Fruit fly (Drosophila melanogaster) whole organism, pupa: ENCODE results near the gene ben.
A peak's percentile ranks its signal among the peaks of the same experiment; 100 is the strongest.

Experiments
- CG10348 ChIP-seq: fragments of 200-800 bp; sonication (Bioruptor generic); IDR thresholded peaks from 2 replicates; pipeline ENCODE4 v1.3.6; 2022; ENCODE audit warnings: missing biosample characterization, missing genetic modification characterization
- CG12605 ChIP-seq: fragments of 200-800 bp; sonication (Bioruptor generic); IDR thresholded peaks from 2 replicates; pipeline ENCODE4 v1.3.6; 2022; ENCODE audit warnings: missing biosample characterization, missing genetic modification characterization
- CG13204 ChIP-seq: fragments of 200-800 bp; sonication (Bioruptor generic); optimal IDR thresholded peaks from 2 replicates; lab custom pipeline; 2018; ENCODE audit warnings: missing biosample characterization, mild to moderate bottlenecking, missing genetic modification characterization, moderate library complexity
- CG14655 ChIP-seq: fragments of 200-800 bp; sonication (Bioruptor generic); optimal IDR thresholded peaks from 3 replicates; lab custom pipeline; 2017; ENCODE audit warnings: mild to moderate bottlenecking, missing biosample characterization, missing genetic modification reagents, missing genetic modification characterization
- CG15710 ChIP-seq: fragments of 200-800 bp; sonication (Bioruptor generic); optimal IDR thresholded peaks from 2 replicates; lab custom pipeline; 2018; ENCODE audit warnings: missing biosample characterization, mild to moderate bottlenecking, missing genetic modification characterization, moderate library complexity
- CG17806 ChIP-seq: fragments of 200-800 bp; sonication (Bioruptor generic); optimal IDR thresholded peaks from 2 replicates; lab custom pipeline; 2018; ENCODE audit warnings: missing biosample characterization, mild to moderate bottlenecking, missing genetic modification characterization, moderate library complexity
- CG32121 ChIP-seq: fragments of 200-800 bp; sonication (Bioruptor generic); IDR thresholded peaks from 2 replicates; pipeline ENCODE4 v1.3.6; 2022; ENCODE audit warnings: missing biosample characterization, missing genetic modification characterization
- CG34367 ChIP-seq: fragments of 200-800 bp; sonication (Bioruptor generic); optimal IDR thresholded peaks from 2 replicates; lab custom pipeline; 2018; ENCODE audit warnings: missing biosample characterization, mild to moderate bottlenecking, missing genetic modification characterization
- CG4496 ChIP-seq: fragments of 200-800 bp; sonication (Bioruptor generic); IDR thresholded peaks from 3 replicates; pipeline ENCODE4 v1.3.6; 2022; ENCODE audit warnings: missing biosample characterization, missing genetic modification characterization
- CG8159 ChIP-seq: fragments of 200-800 bp; sonication (Bioruptor generic); optimal IDR thresholded peaks from 3 replicates; lab custom pipeline; 2018; ENCODE audit warnings: missing biosample characterization, mild to moderate bottlenecking, missing genetic modification characterization, moderate library complexity
- CG8301 ChIP-seq: fragments of 200-800 bp; sonication (Bioruptor generic); optimal IDR thresholded peaks from 2 replicates; lab custom pipeline; 2018; ENCODE audit warnings: missing biosample characterization, mild to moderate bottlenecking, missing genetic modification characterization
- CG9948 ChIP-seq: fragments of 200-800 bp; sonication (Bioruptor generic); optimal IDR thresholded peaks from 2 replicates; lab custom pipeline; 2018; ENCODE audit warnings: missing biosample characterization, mild to moderate bottlenecking, missing genetic modification characterization, moderate library complexity
- D1 ChIP-seq: fragments of 200-800 bp; sonication (Bioruptor generic); optimal IDR thresholded peaks from 2 replicates; lab custom pipeline; 2018; ENCODE audit warnings: missing biosample characterization, mild to moderate bottlenecking, missing genetic modification characterization, moderate library complexity
- EcR ChIP-seq: fragments of 200-800 bp; sonication (Bioruptor generic); optimal IDR thresholded peaks from 3 replicates; lab custom pipeline; 2019; ENCODE audit warnings: missing biosample characterization, missing genetic modification characterization, mild to moderate bottlenecking, moderate library complexity, missing genetic modification reagents
- Ets98B ChIP-seq: fragments of 200-800 bp; sonication (Bioruptor generic); IDR thresholded peaks from 2 replicates; pipeline ENCODE4 v1.3.6; 2022; ENCODE audit warnings: missing biosample characterization, missing genetic modification characterization
- Pif1A ChIP-seq: fragments of 200-800 bp; sonication (Bioruptor generic); optimal IDR thresholded peaks from 3 replicates; lab custom pipeline; 2016; ENCODE audit warnings: missing biosample characterization, missing genetic modification characterization
- Pif1B ChIP-seq: fragments of 200-800 bp; sonication (Bioruptor generic); optimal IDR thresholded peaks from 3 replicates; lab custom pipeline; 2016; ENCODE audit warnings: missing biosample characterization, missing genetic modification characterization
- Snoo ChIP-seq: fragments of 200-800 bp; sonication (Bioruptor generic); optimal IDR thresholded peaks from 3 replicates; lab custom pipeline; 2017; ENCODE audit warnings: missing biosample characterization, mild to moderate bottlenecking, missing genetic modification characterization, inconsistent platforms
- fd96Ca ChIP-seq: fragments of 200-800 bp; sonication (Bioruptor generic); IDR thresholded peaks from 3 replicates; pipeline ENCODE4 v1.3.6; 2022; ENCODE audit warnings: missing biosample characterization, missing genetic modification characterization
- gl ChIP-seq: fragments of 200-800 bp; sonication (Bioruptor generic); optimal IDR thresholded peaks from 2 replicates; lab custom pipeline; 2018; ENCODE audit warnings: missing biosample characterization, mild to moderate bottlenecking, missing genetic modification characterization
- rn ChIP-seq: fragments of 200-800 bp; sonication (Bioruptor generic); IDR thresholded peaks from 2 replicates; pipeline ENCODE4 v1.3.6; 2022; ENCODE audit warnings: missing biosample characterization, missing genetic modification characterization

The ben gene

DNA sequence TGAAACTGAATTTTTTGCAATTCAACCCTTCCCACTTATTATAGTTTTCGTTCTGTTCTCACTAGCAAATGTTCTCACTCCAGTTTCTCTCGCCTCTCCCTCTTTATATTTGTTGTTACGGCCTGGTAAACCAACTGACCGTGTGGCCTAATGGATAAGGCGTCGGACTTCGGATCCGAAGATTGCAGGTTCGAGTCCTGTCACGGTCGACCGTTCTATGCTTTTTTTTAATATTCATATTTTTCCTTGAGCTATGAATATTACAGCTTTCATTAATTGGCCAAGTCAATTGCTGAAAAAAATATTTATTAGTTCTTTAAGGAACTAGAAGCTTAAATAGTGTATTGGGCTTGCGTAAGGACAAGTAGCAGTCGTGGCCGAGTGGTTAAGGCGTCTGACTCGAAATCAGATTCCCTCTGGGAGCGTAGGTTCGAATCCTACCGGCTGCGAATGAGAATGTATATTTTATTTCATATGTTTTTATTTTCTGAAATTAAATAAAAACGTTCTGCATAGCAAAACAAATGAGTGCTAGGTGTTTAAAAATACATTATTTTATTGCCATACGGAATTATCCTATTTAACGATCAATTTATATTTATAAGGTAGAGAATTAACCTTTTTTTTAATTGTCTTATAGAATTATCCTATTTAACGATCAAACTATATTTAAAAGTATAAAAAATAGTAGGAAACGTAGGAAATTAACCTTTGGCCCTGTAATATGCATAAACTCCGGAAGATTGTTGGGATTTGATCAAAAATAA lies 18.7 kb downstream of the ben start:
- no peak for TF ChIP-seq CG13204 (GFP tag; lab: Kevin White, UChicago)
- TF ChIP-seq CG4496: peak; percentile 44; the same call in 1 of the 3 replicates
- TF ChIP-seq CG32121 (GFP tag; lab: Robert Waterston, UW): no peak
- TF ChIP-seq EcR: no peak
- no peak for TF ChIP-seq CG34367 (tag; lab: Kevin White, UChicago)
- no peak for TF ChIP-seq D1 (tag; lab: Kevin White, UChicago)
- no peak for TF ChIP-seq CG8301 (tag; lab: Kevin White, UChicago)
- no peak for TF ChIP-seq gl (tag; lab: Kevin White, UChicago)
- TF ChIP-seq, all 21 proteins: peak for 1

DNA sequence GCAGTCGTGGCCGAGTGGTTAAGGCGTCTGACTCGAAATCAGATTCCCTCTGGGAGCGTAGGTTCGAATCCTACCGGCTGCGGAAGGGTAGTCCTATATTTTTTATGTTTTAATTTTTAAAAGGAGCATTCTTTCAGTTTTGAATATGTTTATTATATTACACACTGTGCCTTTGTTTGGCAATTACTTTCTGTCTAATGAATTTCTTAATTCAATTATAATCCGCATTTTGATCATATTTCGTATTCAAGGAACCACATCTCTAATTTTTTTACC lies 19.2 kb downstream of the ben start:
- no peak for TF ChIP-seq rn (GFP tag; lab: Robert Waterston, UW)
- no peak for TF ChIP-seq CG34367 (tag; lab: Kevin White, UChicago)
- no peak for TF ChIP-seq Pif1A (GFP tag; lab: Kevin White, UChicago)
- TF ChIP-seq D1 (tag; lab: Kevin White, UChicago): no peak
- no peak for TF ChIP-seq gl (tag; lab: Kevin White, UChicago)
- TF ChIP-seq Snoo (tag; lab: Kevin White, UChicago): no peak
- TF ChIP-seq CG13204 (GFP tag; lab: Kevin White, UChicago): no peak
- TF ChIP-seq CG15710: no peak
- TF ChIP-seq CG4496: no peak
- no peak for TF ChIP-seq CG17806 (tag; lab: Kevin White, UChicago)
- TF ChIP-seq fd96Ca: no peak
- TF ChIP-seq CG8159 (tag; lab: Kevin White, UChicago): no peak
- no peak for TF ChIP-seq CG8301 (tag; lab: Kevin White, UChicago)
- TF ChIP-seq EcR: no peak
- no peak for TF ChIP-seq Pif1B

DNA sequence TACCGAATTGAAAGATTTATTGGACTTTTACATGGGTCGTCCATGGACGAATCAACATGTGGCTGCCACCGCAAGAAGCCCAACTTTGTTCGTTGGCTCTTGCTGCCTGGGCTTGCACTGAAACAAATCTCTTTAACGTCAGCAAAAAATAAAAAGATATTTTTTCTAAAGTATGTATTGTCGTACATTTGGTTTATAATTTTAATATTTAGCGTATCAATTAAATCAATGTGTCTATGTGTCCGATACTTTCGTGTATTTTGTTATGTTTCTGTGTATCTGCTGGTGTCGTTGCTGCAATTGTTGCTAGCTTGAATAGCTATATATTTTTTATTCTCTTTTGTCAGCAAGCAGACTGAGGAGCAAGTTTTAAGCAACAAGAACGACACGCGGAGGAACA lies 21.3 kb downstream of the ben start:
- TF ChIP-seq CG13204 (GFP tag; lab: Kevin White, UChicago) (no peak), fd96Ca (0 out of 3 replicates have a peak, but pooled peaks have one; percentile 25), CG4496 (peak; percentile 54; the same call in 1 of the 3 replicates), CG9948 (peak; percentile 58), Pif1B (peak; percentile 52), CG15710 (peak; percentile 65), CG10348 (GFP tag; lab: Robert Waterston, UW) (no peak), EcR (no peak), D1 (tag; lab: Kevin White, UChicago) (no peak), CG34367 (tag; lab: Kevin White, UChicago) (peak; percentile 57), Pif1A (GFP tag; lab: Kevin White, UChicago) (peak; percentile 18), CG17806 (tag; lab: Kevin White, UChicago) (peak; percentile 63), CG8159 (tag; lab: Kevin White, UChicago) (peak; percentile 74), CG14655 (GFP tag; lab: Kevin White, UChicago) (peak; percentile 61), gl (tag; lab: Kevin White, UChicago) (peak; percentile 22), CG8301 (tag; lab: Kevin White, UChicago) (peak; percentile 48)

DNA sequence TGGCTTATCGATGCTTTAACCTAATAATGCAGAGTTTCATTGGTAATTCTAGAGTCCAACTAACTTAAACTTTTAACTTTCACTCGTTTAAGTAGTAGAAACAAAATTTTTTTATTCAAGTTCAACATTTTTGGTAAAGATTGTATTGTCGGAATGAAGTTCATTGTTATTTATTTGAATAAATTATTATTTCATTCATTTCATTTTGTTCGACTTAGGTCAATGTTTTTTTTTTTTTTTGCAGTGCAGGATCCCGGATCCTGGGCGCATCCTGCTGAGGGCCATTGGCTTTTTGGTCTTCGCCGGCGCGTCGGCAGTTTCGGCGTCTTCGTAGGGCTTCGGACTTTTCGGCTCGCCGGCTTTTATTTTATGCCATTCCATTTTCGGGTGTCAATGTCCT lies 22.9 kb downstream of the ben start:
- TF ChIP-seq CG14655 (GFP tag; lab: Kevin White, UChicago) (peak; percentile 3), EcR (no peak), D1 (tag; lab: Kevin White, UChicago) (no peak), CG10348 (GFP tag; lab: Robert Waterston, UW) (no peak), Pif1B (no peak), CG9948 (no peak), CG34367 (tag; lab: Kevin White, UChicago) (no peak), CG15710 (no peak), CG8159 (tag; lab: Kevin White, UChicago) (peak; percentile 25), gl (tag; lab: Kevin White, UChicago) (no peak), CG13204 (GFP tag; lab: Kevin White, UChicago) (no peak)

DNA sequence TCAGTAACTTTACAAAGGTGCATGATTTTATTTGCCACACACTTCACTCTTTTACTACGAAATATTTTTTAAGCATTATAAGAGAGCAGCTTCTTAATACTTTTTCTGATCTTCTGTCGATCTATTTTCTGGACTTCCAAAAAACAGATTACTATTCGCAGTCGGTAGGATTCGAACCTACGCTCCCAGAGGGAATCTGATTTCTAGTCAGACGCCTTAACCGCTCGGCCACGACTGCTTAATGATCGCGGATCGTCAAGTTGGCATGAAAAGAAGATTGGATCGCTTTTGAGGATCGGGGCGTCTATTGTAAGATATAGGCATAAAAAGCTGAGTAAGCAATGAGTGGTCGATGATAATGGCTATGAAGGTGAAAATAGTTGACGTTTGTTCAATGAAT lies 29.3 kb downstream of the ben start:
- TF ChIP-seq CG15710 (no peak), CG34367 (tag; lab: Kevin White, UChicago) (no peak), Snoo (tag; lab: Kevin White, UChicago) (no peak), fd96Ca (no peak), EcR (no peak), CG8159 (tag; lab: Kevin White, UChicago) (no peak), Ets98B (no peak), Pif1B (no peak), Pif1A (GFP tag; lab: Kevin White, UChicago) (no peak), D1 (tag; lab: Kevin White, UChicago) (no peak), CG4496 (no peak), CG32121 (GFP tag; lab: Robert Waterston, UW) (no peak)

DNA sequence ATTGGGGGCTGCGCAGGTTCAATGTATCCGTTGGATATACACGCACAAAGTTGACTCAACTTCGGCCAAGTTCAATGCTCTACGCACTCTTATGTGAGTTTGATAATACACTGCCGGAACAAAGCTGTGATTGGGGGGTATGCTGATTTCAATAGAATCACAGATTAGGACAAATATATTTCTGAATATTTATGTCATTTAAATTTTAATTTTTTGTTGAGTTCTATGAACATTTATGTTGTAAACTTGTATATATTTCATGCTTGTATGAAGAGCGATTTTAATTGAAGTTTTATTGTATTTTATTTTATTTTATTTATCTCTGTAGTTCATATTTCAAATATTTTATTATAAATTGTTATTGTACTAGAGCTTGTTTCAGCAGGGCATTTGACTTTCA lies 30.6 kb downstream of the ben start:
- TF ChIP-seq EcR (peak; percentile 17), CG13204 (GFP tag; lab: Kevin White, UChicago) (no peak)

DNA sequence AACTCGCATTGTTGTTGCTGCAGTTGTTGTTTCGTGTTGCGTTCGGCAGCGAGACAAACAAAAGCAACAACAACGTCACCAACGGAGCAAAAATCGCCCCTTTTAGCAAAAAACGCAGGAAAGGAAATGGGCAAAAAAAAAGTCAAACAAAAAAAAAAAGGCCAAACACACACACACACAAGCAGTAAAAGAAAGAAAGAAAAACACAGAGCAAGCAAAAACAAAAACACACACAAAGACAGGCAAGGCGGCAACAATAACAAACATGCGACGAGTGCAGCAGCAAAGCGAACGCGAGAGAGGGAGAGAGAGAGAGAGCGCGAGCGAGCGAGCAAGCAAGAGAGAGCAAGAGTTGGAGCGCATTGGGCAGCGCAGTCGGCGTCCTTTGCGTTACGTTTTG lies 41.9 kb downstream of the ben start:
- TF ChIP-seq CG13204 (GFP tag; lab: Kevin White, UChicago): peak; percentile 87
- TF ChIP-seq fd96Ca: peak; percentile 81
- peak; percentile 84 for TF ChIP-seq CG4496
- no peak for TF ChIP-seq rn (GFP tag; lab: Robert Waterston, UW)
- peak; percentile 41 for TF ChIP-seq CG8301 (tag; lab: Kevin White, UChicago)
- TF ChIP-seq CG14655 (GFP tag; lab: Kevin White, UChicago): peak; percentile 57
- peak; percentile 13 for TF ChIP-seq EcR
- no peak for TF ChIP-seq CG10348 (GFP tag; lab: Robert Waterston, UW)
- peak; percentile 92 for TF ChIP-seq gl (tag; lab: Kevin White, UChicago)
- peak; percentile 83 for TF ChIP-seq CG15710
- TF ChIP-seq CG8159 (tag; lab: Kevin White, UChicago): peak; percentile 76
- peak; percentile 69 for TF ChIP-seq Ets98B
- peak; percentile 58 for TF ChIP-seq Pif1B
- TF ChIP-seq Pif1A (GFP tag; lab: Kevin White, UChicago): peak; percentile 61
- TF ChIP-seq D1 (tag; lab: Kevin White, UChicago): no peak
- peak; percentile 73 for TF ChIP-seq CG17806 (tag; lab: Kevin White, UChicago)
- TF ChIP-seq CG12605: peak; percentile 85
- TF ChIP-seq CG32121 (GFP tag; lab: Robert Waterston, UW): peak; percentile 51; the same call in 1 of the 2 replicates
- TF ChIP-seq CG9948: peak; percentile 68
- peak; percentile 75 for TF ChIP-seq CG34367 (tag; lab: Kevin White, UChicago)
- peak; percentile 62 for TF ChIP-seq Snoo (tag; lab: Kevin White, UChicago)
- TF ChIP-seq, all 21 proteins: peak for 18
